Worm (Caenorhabditis elegans) whole organism, mixed stage, embryonic: Measurements from ENCODE around the gene R05D3.8.

Experiments
- M03D4.4 ChIP-seq: sonication (generic microtip); optimal IDR thresholded peaks from 2 replicates; lab custom pipeline; 2017; ENCODE audit warnings: mild to moderate bottlenecking, missing genetic modification characterization, missing compliant biosample characterization
- bed-3 ChIP-seq: fragments of 200-800 bp; sonication (Bioruptor generic); optimal IDR thresholded peaks from 3 replicates; lab custom pipeline; 2018; ENCODE audit warnings: mild to moderate bottlenecking, missing genetic modification characterization, moderate library complexity, missing compliant biosample characterization
- blmp-1 ChIP-seq: fragments of 150-350 bp; optimal IDR thresholded peaks from 2 replicates; lab custom pipeline; 2014; ENCODE audit warnings: missing biosample characterization, missing genetic modification characterization
- ceh-39 ChIP-seq: fragments of 150-350 bp; optimal IDR thresholded peaks from 2 replicates; lab custom pipeline; 2014; ENCODE audit warnings: missing biosample characterization, missing genetic modification characterization
- ceh-43 ChIP-seq: fragments of 200-800 bp; sonication (Bioruptor generic); optimal IDR thresholded peaks from 2 replicates; lab custom pipeline; 2018; ENCODE audit warnings: mild to moderate bottlenecking, missing genetic modification characterization, moderate library complexity, missing compliant biosample characterization
- ceh-83 ChIP-seq: fragments of 200-800 bp; sonication (Bioruptor generic); optimal IDR thresholded peaks from 2 replicates; lab custom pipeline; 2018; ENCODE audit warnings: mild to moderate bottlenecking, missing genetic modification characterization, missing compliant biosample characterization
- ces-1 ChIP-seq: fragments of 150-350 bp; optimal IDR thresholded peaks from 2 replicates; lab custom pipeline; 2014; ENCODE audit warnings: missing biosample characterization, missing genetic modification reagents, missing genetic modification characterization
- cnd-1 ChIP-seq: fragments of 200-800 bp; sonication (Bioruptor generic); optimal IDR thresholded peaks from 2 replicates; lab custom pipeline; 2018; ENCODE audit warnings: mild to moderate bottlenecking, missing genetic modification characterization, missing compliant biosample characterization
- elt-1 ChIP-seq: sonication (generic microtip); optimal IDR thresholded peaks from 2 replicates; lab custom pipeline; 2017; ENCODE audit warnings: missing genetic modification characterization, mild to moderate bottlenecking, missing compliant biosample characterization, antibody characterized with exemption, moderate library complexity, borderline replicate concordance; ENCODE audit not compliant: insufficient read depth
- flh-1 ChIP-seq: fragments of 200-800 bp; sonication (Bioruptor generic); optimal IDR thresholded peaks from 2 replicates; lab custom pipeline; 2018; ENCODE audit warnings: mild to moderate bottlenecking, missing genetic modification characterization, moderate library complexity, missing compliant biosample characterization
- ham-2 ChIP-seq: fragments of 200-800 bp; sonication (Bioruptor generic); optimal IDR thresholded peaks from 2 replicates; lab custom pipeline; 2018; ENCODE audit warnings: mild to moderate bottlenecking, missing genetic modification characterization, missing compliant biosample characterization
- hlh-1 ChIP-seq: fragments of 150-350 bp; optimal IDR thresholded peaks from 2 replicates; lab custom pipeline; 2014; ENCODE audit warnings: missing biosample characterization, missing genetic modification reagents, missing genetic modification characterization
- lin-32 ChIP-seq: fragments of 200-800 bp; sonication (Bioruptor generic); optimal IDR thresholded peaks from 2 replicates; lab custom pipeline; 2018; ENCODE audit warnings: mild to moderate bottlenecking, missing genetic modification characterization, missing compliant biosample characterization
- lsy-2 ChIP-seq: fragments of 150-350 bp; optimal IDR thresholded peaks from 2 replicates; lab custom pipeline; 2014; ENCODE audit warnings: missing biosample characterization, missing genetic modification characterization
- mab-5 ChIP-seq: fragments of 150-350 bp; optimal IDR thresholded peaks from 2 replicates; lab custom pipeline; 2014; ENCODE audit warnings: missing biosample characterization, missing genetic modification characterization
- mep-1 ChIP-seq: fragments of 150-350 bp; optimal IDR thresholded peaks from 2 replicates; lab custom pipeline; 2017; ENCODE audit warnings: missing biosample characterization, missing genetic modification reagents, missing genetic modification characterization, inconsistent platforms
- mls-2 ChIP-seq: sonication (generic microtip); optimal IDR thresholded peaks from 2 replicates; lab custom pipeline; 2016; ENCODE audit warnings: mild to moderate bottlenecking, missing genetic modification characterization, moderate library complexity, missing compliant biosample characterization
- nhr-12 ChIP-seq: fragments of 150-350 bp; optimal IDR thresholded peaks from 2 replicates; lab custom pipeline; 2014; ENCODE audit warnings: missing biosample characterization, missing genetic modification characterization
- nhr-2 ChIP-seq: fragments of 150-350 bp; optimal IDR thresholded peaks from 2 replicates; lab custom pipeline; 2014; ENCODE audit warnings: missing biosample characterization, missing genetic modification characterization
- nhr-237 ChIP-seq: fragments of 150-350 bp; optimal IDR thresholded peaks from 2 replicates; lab custom pipeline; 2014; ENCODE audit warnings: missing biosample characterization, missing genetic modification characterization
- nhr-28 ChIP-seq: fragments of 150-350 bp; optimal IDR thresholded peaks from 2 replicates; lab custom pipeline; 2014; ENCODE audit warnings: missing biosample characterization, missing genetic modification characterization
- nhr-76 ChIP-seq: sonication (generic microtip); optimal IDR thresholded peaks from 2 replicates; lab custom pipeline; 2017; ENCODE audit warnings: missing biosample characterization, missing genetic modification characterization
- pha-4 ChIP-seq: fragments of 150-350 bp; optimal IDR thresholded peaks from 2 replicates; lab custom pipeline; 2018; ENCODE audit warnings: missing biosample characterization, missing genetic modification reagents, missing genetic modification characterization
- sem-2 ChIP-seq: fragments of 200-800 bp; sonication (Bioruptor generic); optimal IDR thresholded peaks from 2 replicates; lab custom pipeline; 2018; ENCODE audit warnings: mild to moderate bottlenecking, missing genetic modification characterization, missing compliant biosample characterization
- snpc-4 ChIP-seq: fragments of 150-350 bp; optimal IDR thresholded peaks from 2 replicates; lab custom pipeline; 2014; ENCODE audit warnings: missing biosample characterization, missing genetic modification characterization
- sptf-1 ChIP-seq: sonication (generic microtip); optimal IDR thresholded peaks from 2 replicates; lab custom pipeline; 2017; ENCODE audit warnings: mild to moderate bottlenecking, missing genetic modification characterization, moderate library complexity, missing compliant biosample characterization
- tbx-8 ChIP-seq: fragments of 200-800 bp; sonication (Bioruptor generic); optimal IDR thresholded peaks from 2 replicates; lab custom pipeline; 2018; ENCODE audit warnings: mild to moderate bottlenecking, missing genetic modification characterization, moderate library complexity, missing compliant biosample characterization
- unc-120 ChIP-seq: sonication (generic microtip); optimal IDR thresholded peaks from 2 replicates; lab custom pipeline; 2017; ENCODE audit warnings: missing genetic modification characterization, missing compliant biosample characterization; ENCODE audit not compliant: poor library complexity, severe bottlenecking
- unc-39 ChIP-seq: fragments of 150-350 bp; optimal IDR thresholded peaks from 2 replicates; lab custom pipeline; 2014; ENCODE audit warnings: missing biosample characterization, missing genetic modification characterization
- unc-62 ChIP-seq: fragments of 150-350 bp; optimal IDR thresholded peaks from 2 replicates; lab custom pipeline; 2014; ENCODE audit warnings: missing biosample characterization, missing genetic modification reagents, missing genetic modification characterization
- zip-8 ChIP-seq: fragments of 150-350 bp; optimal IDR thresholded peaks from 2 replicates; lab custom pipeline; 2014; ENCODE audit warnings: missing biosample characterization, missing genetic modification characterization
- ztf-11 ChIP-seq: fragments of 150-350 bp; optimal IDR thresholded peaks from 2 replicates; lab custom pipeline; 2014; ENCODE audit warnings: missing biosample characterization, missing genetic modification characterization

R05D3.8 gene

DNA sequence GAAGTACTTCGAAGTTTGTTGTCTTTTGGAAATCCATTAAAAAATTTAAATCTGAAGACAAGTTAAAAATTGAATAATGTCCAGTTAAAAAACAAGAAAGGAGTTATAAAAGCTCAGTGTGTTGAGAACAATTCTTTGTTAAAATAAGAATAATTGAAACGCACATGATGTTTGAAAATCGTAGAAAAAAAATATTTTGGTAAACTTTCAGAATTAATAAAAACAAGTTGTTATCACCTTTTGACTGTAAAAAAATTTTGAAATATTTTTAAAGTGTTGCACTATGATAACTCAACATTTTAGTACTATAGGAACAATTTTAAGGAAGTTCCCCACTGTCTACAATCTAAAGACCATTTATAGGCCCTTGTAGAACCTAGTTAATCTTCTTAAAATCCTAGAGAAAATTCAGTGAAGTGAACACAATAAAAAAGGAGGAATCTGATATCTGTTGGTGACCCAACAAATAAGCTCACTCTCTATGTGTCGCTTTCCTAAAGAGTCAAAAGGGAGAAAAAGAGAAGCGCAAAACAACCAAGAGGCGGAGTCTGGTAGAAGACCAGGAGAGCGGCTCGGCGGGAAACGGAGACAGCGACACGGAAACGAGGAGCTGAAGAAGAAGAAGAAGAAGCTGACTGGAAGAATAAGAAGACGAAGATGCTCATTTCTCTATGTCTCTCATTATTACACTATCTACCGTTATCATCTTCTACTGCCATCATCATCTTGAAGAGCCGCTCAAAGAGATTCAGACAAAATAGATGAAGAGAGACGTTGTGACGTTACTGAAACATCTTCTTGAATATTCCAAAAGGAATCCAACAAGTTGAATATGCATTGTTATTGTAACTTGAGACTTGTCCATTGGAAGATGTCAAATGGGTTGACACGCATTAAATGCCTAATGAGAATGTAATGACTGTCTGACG lies 36.5 kb upstream of the R05D3.8 start, which contains the start of gene ZK353.10:
TSS of gene ZK353.10 (minus strand) at position 51 of the 929 bp plus-strand sequence.
- TF ChIP-seq nhr-2 (tag; lab: Kevin White, UChicago) (no peak), nhr-237 (no peak)

DNA sequence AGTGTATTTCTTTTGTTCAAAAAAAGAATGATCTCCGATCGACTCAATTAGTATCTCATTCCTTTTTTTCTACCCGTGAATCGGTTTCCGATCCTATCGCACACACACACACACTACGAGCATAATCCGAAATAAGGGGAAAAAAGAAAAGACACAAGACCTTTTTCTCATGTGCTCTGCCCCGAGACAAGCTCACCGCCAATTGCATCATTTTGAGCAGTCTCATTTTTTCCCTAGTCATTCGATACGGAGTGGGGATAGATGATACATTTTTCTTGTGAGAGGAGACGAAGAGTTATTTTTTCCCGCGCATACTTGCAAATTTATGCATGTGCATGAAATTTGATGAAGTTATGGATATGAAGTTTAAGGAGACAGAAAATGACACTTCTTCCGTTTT lies 34.2 kb upstream of the R05D3.8 start:
- TF ChIP-seq lsy-2: no peak
- no peak for TF ChIP-seq ceh-43 (GFP tag; lab: Kevin White, UChicago)
- no peak for TF ChIP-seq lin-32 (GFP tag; lab: Kevin White, UChicago)
- TF ChIP-seq pha-4 (tag; lab: Kevin White, UChicago): no peak
- TF ChIP-seq nhr-237: no peak
- TF ChIP-seq M03D4.4: no peak
- TF ChIP-seq bed-3 (GFP tag; lab: Kevin White, UChicago): no peak
- TF ChIP-seq flh-1: no peak
- TF ChIP-seq nhr-76 (tag; lab: Kevin White, UChicago): no peak
- no peak for TF ChIP-seq cnd-1
- no peak for TF ChIP-seq blmp-1 (tag; lab: Kevin White, UChicago)
- no peak for TF ChIP-seq snpc-4 (tag; lab: Kevin White, UChicago)
- TF ChIP-seq nhr-2 (tag; lab: Kevin White, UChicago): no peak
- TF ChIP-seq sptf-1 (tag; lab: Kevin White, UChicago): no peak
- TF ChIP-seq, all 35 proteins: peak for 0

DNA sequence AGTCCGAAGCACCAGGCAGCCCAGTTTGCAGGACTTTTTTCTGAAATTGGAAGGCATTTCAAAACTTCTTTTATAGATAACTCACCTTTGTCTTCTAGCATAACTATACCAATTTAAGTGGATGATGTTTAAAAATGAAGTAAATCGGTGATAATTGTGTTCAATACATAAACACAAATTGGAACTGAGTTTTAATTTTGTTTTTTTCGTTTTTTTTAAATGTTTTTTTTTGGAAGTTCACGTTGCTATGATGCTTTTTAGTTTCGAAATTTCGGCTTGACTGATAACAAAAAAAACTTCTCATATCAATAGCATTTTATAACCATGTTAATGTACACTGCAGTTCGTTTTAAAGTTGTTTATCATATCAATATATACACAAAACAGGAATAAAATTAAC lies 31.4 kb upstream of the R05D3.8 start, which contains the start of gene ZK353.4:
TSS of gene ZK353.4 (minus strand) at position 101 of the 400 bp plus-strand sequence.
- no peak for TF ChIP-seq mls-2 (tag; lab: Kevin White, UChicago)
- no peak for TF ChIP-seq snpc-4 (tag; lab: Kevin White, UChicago)
- no peak for TF ChIP-seq elt-1 (tag; lab: Kevin White, UChicago)
- no peak for TF ChIP-seq bed-3 (GFP tag; lab: Kevin White, UChicago)
- TF ChIP-seq ces-1 (GFP tag; lab: Kevin White, UChicago): no peak
- TF ChIP-seq unc-62 (GFP tag; lab: Kevin White, UChicago): no peak
- no peak for TF ChIP-seq ceh-83 (GFP tag; lab: Kevin White, UChicago)
- no peak for TF ChIP-seq mab-5 (tag; lab: Kevin White, UChicago)
- TF ChIP-seq blmp-1 (tag; lab: Kevin White, UChicago): no peak

ce11 chrIII:8380645-8381044 lies 22.5 kb upstream of the R05D3.8 start, which contains the start of gene R05D3.12:
Gene R05D3.12, plus strand, starts transcription at chrIII:8380945.
- TF ChIP-seq tbx-8 (no peak), hlh-1 (no peak), unc-62 (GFP tag; lab: Kevin White, UChicago) (no peak), nhr-28 (tag; lab: Kevin White, UChicago) (no peak), ham-2 (GFP tag; lab: Kevin White, UChicago) (no peak), mls-2 (tag; lab: Kevin White, UChicago) (no peak), elt-1 (tag; lab: Kevin White, UChicago) (no peak), snpc-4 (tag; lab: Kevin White, UChicago) (no peak), ces-1 (GFP tag; lab: Kevin White, UChicago) (no peak), sem-2 (GFP tag; lab: Kevin White, UChicago) (no peak), unc-120 (no peak), lin-32 (GFP tag; lab: Kevin White, UChicago) (no peak), cnd-1 (no peak), lsy-2 (no peak), nhr-2 (tag; lab: Kevin White, UChicago) (no peak), ceh-43 (GFP tag; lab: Kevin White, UChicago) (no peak), nhr-76 (tag; lab: Kevin White, UChicago) (no peak), flh-1 (no peak), ceh-39 (tag; lab: Kevin White, UChicago) (no peak), mab-5 (tag; lab: Kevin White, UChicago) (no peak)

DNA sequence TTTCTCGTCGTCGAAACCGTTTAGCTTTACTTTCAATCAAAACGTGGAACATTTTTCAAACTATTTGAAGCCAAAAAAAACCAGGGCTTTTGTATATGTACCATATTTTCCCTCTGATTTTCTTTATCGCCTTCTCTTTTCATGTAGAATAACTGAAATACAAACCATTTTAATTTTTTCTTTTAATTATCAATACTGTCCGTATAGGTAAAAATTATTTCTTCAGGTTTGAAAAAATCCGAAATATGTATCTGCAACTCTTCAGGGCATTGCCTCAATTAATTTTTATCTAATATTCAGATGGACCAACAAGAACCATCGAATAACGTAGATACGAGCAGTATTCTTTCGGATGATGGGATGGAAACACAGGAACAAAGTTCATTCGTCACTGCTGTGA lies 16.9 kb upstream of the R05D3.8 start, which contains the start of gene met-2:
TSS of gene met-2 (plus strand) at position 301 of the 400 bp plus-strand sequence.
- TF ChIP-seq nhr-12 (tag; lab: Kevin White, UChicago): no peak
- TF ChIP-seq unc-39: no peak
- TF ChIP-seq nhr-2 (tag; lab: Kevin White, UChicago): no peak
- TF ChIP-seq mep-1 (tag; lab: Kevin White, UChicago): no peak
- no peak for TF ChIP-seq blmp-1 (tag; lab: Kevin White, UChicago)
- TF ChIP-seq zip-8 (tag; lab: Kevin White, UChicago): no peak
- no peak for TF ChIP-seq ztf-11
- TF ChIP-seq, all 35 proteins: peak for 0
